Fruit fly (Drosophila melanogaster): ENCODE data around the gene CG15047.

CG15047 gene

DNA sequence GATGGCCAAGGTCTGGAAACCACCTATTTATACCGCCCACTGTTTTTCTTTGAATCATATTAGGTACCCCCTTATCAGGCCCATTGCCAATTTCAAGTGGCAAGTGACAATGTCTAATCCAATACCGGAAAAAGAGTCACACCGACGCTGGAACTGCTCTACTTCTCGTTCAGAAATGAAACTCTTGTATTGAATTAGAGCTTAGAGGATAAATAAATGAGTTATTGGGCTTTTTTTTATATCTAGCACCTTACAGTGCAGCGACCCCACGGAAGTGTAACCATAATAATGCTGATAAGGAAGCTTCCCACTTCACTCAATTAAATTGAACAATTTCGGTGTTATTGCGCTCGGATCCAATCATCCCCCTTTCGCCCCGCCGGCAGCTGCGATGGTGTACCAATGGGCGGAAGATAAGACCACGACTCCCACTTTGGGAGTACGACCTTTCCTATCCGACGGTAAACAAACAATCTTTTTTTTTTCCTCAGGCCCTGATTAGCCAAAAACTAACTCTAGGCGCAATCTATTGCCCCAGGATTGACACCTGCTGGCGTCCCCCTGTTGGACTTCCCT, 34.2 kb upstream of the CG15047 start, which contains the start of gene CG15043:
Gene CG15043, minus strand, starts transcription at position 4 of the 576 bp plus-strand sequence.
- TF ChIP-seq sv (GFP tag; optimal IDR thresholded peaks at IDR 0.05) (no peak), woc (GFP tag; optimal IDR thresholded peaks at IDR 0.05) (no peak), h (GFP tag; optimal IDR thresholded peaks at IDR 0.05) (peak; percentile 76), dmrt93B (GFP tag; optimal IDR thresholded peaks at IDR 0.05) (no peak), lola (GFP tag; optimal IDR thresholded peaks at IDR 0.05) (no peak), HLH106 (tag; optimal IDR thresholded peaks at IDR 0.05) (peak; percentile 44), psq (GFP tag; optimal IDR thresholded peaks at IDR 0.05) (no peak), OdsH (GFP tag; optimal IDR thresholded peaks at IDR 0.05) (no peak), CG32264 (GFP tag; optimal IDR thresholded peaks at IDR 0.05) (no peak), Abd-B (GFP tag; optimal IDR thresholded peaks at IDR 0.05) (no peak), dl (GFP tag; optimal IDR thresholded peaks at IDR 0.05; ENCODE audit: insufficient read depth in 1 of 2, partially characterized antibody in 2 of 2) (no peak), Vsx2 (GFP tag; optimal IDR thresholded peaks at IDR 0.05; ENCODE audit: partially characterized antibody) (no peak), sage (GFP tag; optimal IDR thresholded peaks at IDR 0.05) (no peak), Dif (GFP tag; optimal IDR thresholded peaks at IDR 0.05; ENCODE audit: partially characterized antibody) (no peak), tai (GFP tag; optimal IDR thresholded peaks at IDR 0.05) (no peak), dsf (GFP tag; optimal IDR thresholded peaks at IDR 0.05; ENCODE audit: borderline replicate concordance) (no peak), CG9705 (GFP tag; optimal IDR thresholded peaks at IDR 0.05) (no peak), Rel (GFP tag; optimal IDR thresholded peaks at IDR 0.05) (no peak), Rel (tag; optimal IDR thresholded peaks at IDR 0.05) (no peak), Sp1 (GFP tag; optimal IDR thresholded peaks at IDR 0.05) (peak; percentile 12), fru (GFP tag; optimal IDR thresholded peaks at IDR 0.05) (peak; percentile 69), jim (GFP tag; optimal IDR thresholded peaks at IDR 0.05) (no peak), brk (GFP tag; optimal IDR thresholded peaks at IDR 0.05) (no peak), Mio (GFP tag; optimal IDR thresholded peaks at IDR 0.05) (no peak), pan (optimal IDR thresholded peaks at IDR 0.05) (no peak), usp (GFP tag; optimal IDR thresholded peaks at IDR 0.05) (no peak), br (GFP tag; optimal IDR thresholded peaks at IDR 0.05) (no peak), foxo (GFP tag; optimal IDR thresholded peaks at IDR 0.05) (peak in 1 of 2 experiments; percentile 76), CrebA (GFP tag; optimal IDR thresholded peaks at IDR 0.05; ENCODE audit: borderline replicate concordance) (no peak), Dfd (GFP tag; optimal IDR thresholded peaks at IDR 0.05) (no peak), Myc (optimal IDR thresholded peaks at IDR 0.05) (no peak), Hr83 (GFP tag; optimal IDR thresholded peaks at IDR 0.05; ENCODE audit: poor library complexity, severe bottlenecking) (no peak), N (GFP tag; optimal IDR thresholded peaks at IDR 0.05) (no peak), Jra (GFP tag; optimal IDR thresholded peaks at IDR 0.05) (no peak), rgr (GFP tag; optimal IDR thresholded peaks at IDR 0.05) (peak; percentile 56), ey (GFP tag; optimal IDR thresholded peaks at IDR 0.05) (peak; percentile 57)

- peak; percentile 28 for TF ChIP-seq Myc (optimal IDR thresholded peaks at IDR 0.05)
- TF ChIP-seq Hr78 (GFP tag; optimal IDR thresholded peaks at IDR 0.05), result no peak
- TF ChIP-seq Sp1 (GFP tag; optimal IDR thresholded peaks at IDR 0.05), result peak; percentile 1
- TF ChIP-seq GATAd (GFP tag; optimal IDR thresholded peaks at IDR 0.05), result no peak
These were observed 28.8 kb upstream of the CG15047 start, which contains the start of the genes Pgant7 and Xrcc2 for dm6 chrX:18499679-18500187. TSS of gene Pgant7 (minus strand) at chrX:18499986. TSS of gene Xrcc2 (plus strand) at chrX:18500127.

dm6 chrX:18504948-18505597, 23.4 kb upstream of the CG15047 start, which contains the start of gene Wnt5:
TSS of gene Wnt5 (minus strand) at chrX:18505405.
- TF ChIP-seq Sp1 (GFP tag; optimal IDR thresholded peaks at IDR 0.05), result peak; percentile 5
- no peak for TF ChIP-seq Mio (GFP tag; optimal IDR thresholded peaks at IDR 0.05)
- TF ChIP-seq h (GFP tag; optimal IDR thresholded peaks at IDR 0.05), result peak; percentile 8
- TF ChIP-seq dl (GFP tag; optimal IDR thresholded peaks at IDR 0.05; ENCODE audit: insufficient read depth in 1 of 2, partially characterized antibody in 2 of 2), result peak in 1 of 2 experiments; percentile 1
- TF ChIP-seq psq (GFP tag; optimal IDR thresholded peaks at IDR 0.05), result no peak
- TF ChIP-seq woc (GFP tag; optimal IDR thresholded peaks at IDR 0.05), result peak; percentile 13

Measured in whole organism, wandering third instar larva.